Fruit fly (Drosophila melanogaster) whole organism, embryonic: ENCODE data around the gene Cog2.

Source experiments
- Antp ChIP-seq: fragments of 200-800 bp; sonication (Bioruptor generic); optimal IDR thresholded peaks from 3 replicates; lab custom pipeline; 2016; ENCODE audit warnings: missing biosample characterization, missing genetic modification characterization
- CG10543 ChIP-seq: fragments of 200-800 bp; sonication (Bioruptor generic); optimal IDR thresholded peaks from 3 replicates; lab custom pipeline; 2017; ENCODE audit warnings: missing biosample characterization, mild to moderate bottlenecking, missing genetic modification characterization, moderate library complexity
- CG10654 ChIP-seq: fragments of 200-800 bp; sonication (Bioruptor generic); optimal IDR thresholded peaks from 2 replicates; lab custom pipeline; 2016; ENCODE audit warnings: missing biosample characterization, missing genetic modification characterization
- CG10959 ChIP-seq: fragments of 200-800 bp; sonication (Bioruptor generic); IDR thresholded peaks from 2 replicates; pipeline ENCODE4 v1.3.6; 2022; ENCODE audit warnings: missing biosample characterization, missing genetic modification characterization
- CG11093 ChIP-seq: fragments of 200-800 bp; sonication (Bioruptor generic); IDR thresholded peaks from 3 replicates; pipeline ENCODE4 v1.3.6; 2022; ENCODE audit warnings: missing biosample characterization, missing genetic modification characterization
- CG14965 ChIP-seq: fragments of 200-800 bp; sonication (Bioruptor generic); optimal IDR thresholded peaks from 2 replicates; lab custom pipeline; 2016; ENCODE audit warnings: missing biosample characterization, missing genetic modification characterization, borderline replicate concordance
- CG1647 ChIP-seq: fragments of 200-800 bp; sonication (Bioruptor generic); optimal IDR thresholded peaks from 3 replicates; lab custom pipeline; 2016; ENCODE audit warnings: missing biosample characterization, missing genetic modification characterization
- CG17328 ChIP-seq: fragments of 200-800 bp; sonication (Bioruptor generic); IDR thresholded peaks from 2 replicates; pipeline ENCODE4 v1.3.6; 2022; ENCODE audit warnings: missing biosample characterization, missing genetic modification characterization
- CG17612 ChIP-seq: fragments of 200-800 bp; sonication (Bioruptor generic); IDR thresholded peaks from 2 replicates; pipeline ENCODE4 v1.3.6; 2022; ENCODE audit warnings: missing biosample characterization, missing genetic modification characterization
- CG17912 ChIP-seq: fragments of 200-800 bp; sonication (Bioruptor generic); optimal IDR thresholded peaks from 2 replicates; lab custom pipeline; 2018; ENCODE audit warnings: missing biosample characterization, mild to moderate bottlenecking, missing genetic modification characterization
- CG18619 ChIP-seq: fragments of 200-800 bp; sonication (Bioruptor generic); optimal IDR thresholded peaks from 3 replicates; lab custom pipeline; 2017; ENCODE audit warnings: missing biosample characterization, mild to moderate bottlenecking, missing genetic modification characterization
- CG2199 ChIP-seq: fragments of 200-800 bp; sonication (Bioruptor generic); IDR thresholded peaks from 3 replicates; pipeline ENCODE4 v1.3.6; 2022; ENCODE audit warnings: missing biosample characterization, missing genetic modification characterization
- CG2202 ChIP-seq: fragments of 200-800 bp; sonication (Bioruptor generic); optimal IDR thresholded peaks from 2 replicates; lab custom pipeline; 2018; ENCODE audit warnings: missing biosample characterization, mild to moderate bottlenecking, missing genetic modification characterization
- CG31441 ChIP-seq: fragments of 200-800 bp; sonication (Bioruptor generic); IDR thresholded peaks from 2 replicates; pipeline ENCODE4 v1.3.6; 2022; ENCODE audit warnings: missing biosample characterization, missing genetic modification characterization
- CG3407 ChIP-seq: fragments of 200-800 bp; sonication (Bioruptor generic); optimal IDR thresholded peaks from 2 replicates; lab custom pipeline; 2018; ENCODE audit warnings: missing biosample characterization, mild to moderate bottlenecking, missing genetic modification characterization
- CG4617 ChIP-seq: fragments of 200-800 bp; sonication (Bioruptor generic); optimal IDR thresholded peaks from 3 replicates; lab custom pipeline; 2016; ENCODE audit warnings: missing biosample characterization, missing genetic modification characterization, borderline replicate concordance
- CG8290 ChIP-seq, 3 experiments: fragments of 200-800 bp; sonication (Bioruptor generic); optimal IDR thresholded peaks; 2 replicates each; lab custom pipeline; 2016 to 2019; ENCODE audit warnings: missing biosample characterization in 3 of 3, missing genetic modification characterization in 3 of 3, mild to moderate bottlenecking in 2 of 3, moderate library complexity in 1 of 3
- CG8944 ChIP-seq: fragments of 200-800 bp; sonication (Bioruptor generic); optimal IDR thresholded peaks from 3 replicates; lab custom pipeline; 2016; ENCODE audit warnings: missing biosample characterization, missing genetic modification characterization
- D19A ChIP-seq: fragments of 200-800 bp; optimal IDR thresholded peaks from 3 replicates; lab custom pipeline; 2019; ENCODE audit warnings: missing biosample characterization, mild to moderate bottlenecking, missing genetic modification characterization, moderate library complexity
- Dp ChIP-seq: fragments of 200-800 bp; sonication (Bioruptor generic); optimal IDR thresholded peaks from 2 replicates; lab custom pipeline; 2018; ENCODE audit warnings: missing biosample characterization, mild to moderate bottlenecking, missing genetic modification characterization, moderate library complexity
- Drgx ChIP-seq: fragments of 200-800 bp; sonication (Bioruptor generic); IDR thresholded peaks from 2 replicates; pipeline ENCODE4 v1.3.6; 2022; ENCODE audit warnings: missing biosample characterization, missing genetic modification characterization
- GATAe ChIP-seq: fragments of 200-800 bp; sonication (Bioruptor generic); conservative IDR thresholded peaks from 2 replicates; pipeline ENCODE4 v1.3.6; 2022; ENCODE audit warnings: missing biosample characterization, missing genetic modification characterization
- HLH4C ChIP-seq: fragments of 200-800 bp; sonication (Bioruptor generic); IDR thresholded peaks from 3 replicates; pipeline ENCODE4 v1.3.6; 2022; ENCODE audit warnings: missing biosample characterization, missing genetic modification characterization; ENCODE audit not compliant: partially characterized antibody
- Med ChIP-seq: fragments of 200-800 bp; sonication (Bioruptor generic); peaks from one replicate; lab custom pipeline; 2016; ENCODE audit warnings: missing biosample characterization, missing genetic modification characterization, mild to moderate bottlenecking, inconsistent platforms, moderate library complexity
- Mes4 ChIP-seq: fragments of 200-800 bp; sonication (Bioruptor generic); optimal IDR thresholded peaks from 2 replicates; lab custom pipeline; 2016; ENCODE audit warnings: missing biosample characterization, missing genetic modification characterization
- NC2β ChIP-seq: fragments of 200-800 bp; sonication (Bioruptor generic); optimal IDR thresholded peaks from 2 replicates; lab custom pipeline; 2016; ENCODE audit warnings: missing biosample characterization, missing genetic modification characterization
- Oli ChIP-seq: fragments of 200-800 bp; sonication (Bioruptor generic); optimal IDR thresholded peaks from 2 replicates; lab custom pipeline; 2018; ENCODE audit warnings: missing biosample characterization, mild to moderate bottlenecking, missing genetic modification characterization, moderate library complexity
- Sry-δ ChIP-seq: fragments of 200-800 bp; sonication (Bioruptor generic); optimal IDR thresholded peaks from 2 replicates; lab custom pipeline; 2016; ENCODE audit warnings: missing biosample characterization, missing genetic modification characterization
- Xbp1 ChIP-seq: fragments of 200-800 bp; sonication (Bioruptor generic); optimal IDR thresholded peaks from 3 replicates; lab custom pipeline; 2016; ENCODE audit warnings: missing biosample characterization, mild to moderate bottlenecking, missing genetic modification characterization
- ab ChIP-seq: fragments of 200-800 bp; sonication (Bioruptor generic); optimal IDR thresholded peaks from 2 replicates; lab custom pipeline; 2016; ENCODE audit warnings: missing biosample characterization, missing genetic modification characterization
- amos ChIP-seq: fragments of 200-800 bp; sonication (Bioruptor generic); IDR thresholded peaks from 2 replicates; pipeline ENCODE4 v1.3.6; 2022; ENCODE audit warnings: missing biosample characterization, missing genetic modification characterization; ENCODE audit not compliant: partially characterized antibody
- crc ChIP-seq: fragments of 200-800 bp; sonication (Bioruptor generic); optimal IDR thresholded peaks from 2 replicates; lab custom pipeline; 2016; ENCODE audit warnings: missing biosample characterization, missing genetic modification characterization
- dan ChIP-seq: fragments of 200-800 bp; sonication (Bioruptor generic); IDR thresholded peaks from 2 replicates; pipeline ENCODE4 v1.3.6; 2022; ENCODE audit warnings: missing biosample characterization, missing genetic modification characterization
- danr ChIP-seq: fragments of 200-800 bp; sonication (Bioruptor generic); IDR thresholded peaks from 2 replicates; pipeline ENCODE4 v1.3.6; 2022; ENCODE audit warnings: missing biosample characterization, missing genetic modification characterization
- dmrt99B ChIP-seq: fragments of 200-800 bp; sonication (Bioruptor generic); optimal IDR thresholded peaks from 2 replicates; lab custom pipeline; 2018; ENCODE audit warnings: missing biosample characterization, mild to moderate bottlenecking, missing genetic modification characterization, moderate library complexity
- emc ChIP-seq: fragments of 200-800 bp; sonication (Bioruptor generic); optimal IDR thresholded peaks from 2 replicates; lab custom pipeline; 2016; ENCODE audit warnings: missing biosample characterization, missing genetic modification characterization
- esg ChIP-seq: fragments of 200-800 bp; sonication (Bioruptor generic); conservative IDR thresholded peaks from 2 replicates; pipeline ENCODE4 v1.3.6; 2022; ENCODE audit warnings: missing biosample characterization, missing genetic modification characterization
- her ChIP-seq: fragments of 200-800 bp; sonication (Bioruptor generic); optimal IDR thresholded peaks from 2 replicates; lab custom pipeline; 2016; ENCODE audit warnings: missing biosample characterization, missing genetic modification characterization
- insv ChIP-seq, 2 experiments: fragments of 200-800 bp; sonication (Bioruptor generic); optimal IDR thresholded peaks; 3 replicates each; lab custom pipeline; 2016 to 2018; ENCODE audit warnings: missing biosample characterization in 2 of 2, missing genetic modification characterization in 2 of 2
- otp ChIP-seq: fragments of 200-800 bp; sonication (Bioruptor generic); IDR thresholded peaks from 3 replicates; pipeline ENCODE4, ENCODE4 v1.3.6; 2022; ENCODE audit warnings: missing biosample characterization, missing genetic modification characterization
- pzg ChIP-seq: fragments of 200-800 bp; sonication (Bioruptor generic); optimal IDR thresholded peaks from 3 replicates; lab custom pipeline; 2018; ENCODE audit warnings: missing biosample characterization, mild to moderate bottlenecking, missing genetic modification characterization, moderate library complexity
- salm ChIP-seq: fragments of 200-800 bp; sonication (Bioruptor generic); optimal IDR thresholded peaks from 2 replicates; lab custom pipeline; 2018; ENCODE audit warnings: missing biosample characterization, mild to moderate bottlenecking, missing genetic modification characterization
- sens ChIP-seq: fragments of 200-800 bp; sonication (Bioruptor generic); peaks from one replicate; lab custom pipeline; 2016; ENCODE audit warnings: missing biosample characterization, missing genetic modification characterization
- sob ChIP-seq: fragments of 200-800 bp; sonication (Bioruptor generic); IDR thresholded peaks from 2 replicates; pipeline ENCODE4 v1.3.6; 2022; ENCODE audit warnings: missing biosample characterization, missing genetic modification characterization
- tgo ChIP-seq: fragments of 200-800 bp; sonication (Bioruptor generic); IDR thresholded peaks from 3 replicates; pipeline ENCODE4 v1.3.6; 2022; ENCODE audit warnings: missing biosample characterization, missing genetic modification characterization
- tin ChIP-seq: fragments of 200-800 bp; sonication (Bioruptor generic); optimal IDR thresholded peaks from 3 replicates; lab custom pipeline; 2016; ENCODE audit warnings: missing biosample characterization, missing genetic modification characterization
- tio ChIP-seq: fragments of 200-800 bp; sonication (Bioruptor generic); optimal IDR thresholded peaks from 2 replicates; lab custom pipeline; 2017; ENCODE audit warnings: missing biosample characterization, missing genetic modification characterization, inconsistent platforms
- zen2 ChIP-seq: fragments of 200-800 bp; sonication (Bioruptor generic); IDR thresholded peaks from 3 replicates; pipeline ENCODE4 v1.3.6; 2022; ENCODE audit warnings: missing biosample characterization, missing genetic modification characterization; ENCODE audit not compliant: partially characterized antibody
- zfh1 ChIP-seq: fragments of 200-800 bp; sonication (Bioruptor generic); IDR thresholded peaks from 3 replicates; pipeline ENCODE4 v1.3.6; 2022; ENCODE audit warnings: missing biosample characterization, missing genetic modification characterization

The Cog2 gene

dm6 chr3R:15361490-15361889, at the start of gene Cog2, which contains the start of gene Trax (continued):
- peak; percentile 36 for TF ChIP-seq pzg
- TF ChIP-seq NC2β (GFP tag; lab: Kevin White, UChicago): no peak
- TF ChIP-seq otp (GFP tag; lab: Robert Waterston, UW): no peak
- peak; percentile 86 for TF ChIP-seq HLH4C (GFP tag; lab: Robert Waterston, UW)
- no peak for TF ChIP-seq CG8944 (GFP tag; lab: Kevin White, UChicago)
- no peak for TF ChIP-seq danr
- no peak for TF ChIP-seq ab (GFP tag; lab: Kevin White, UChicago)
- TF ChIP-seq CG11093 (GFP tag; lab: Robert Waterston, UW): no peak
- no peak for TF ChIP-seq salm (tag; lab: Kevin White, UChicago)
- TF ChIP-seq insv (GFP tag; optimal IDR thresholded peaks at IDR 0.05; lab: Kevin White, UChicago): no peak
- TF ChIP-seq Mes4 (GFP tag; lab: Kevin White, UChicago): no peak
- peak; percentile 73 for TF ChIP-seq Med (GFP tag; lab: Kevin White, UChicago)
- TF ChIP-seq Drgx (GFP tag; lab: Robert Waterston, UW): no peak
- no peak for TF ChIP-seq CG10654 (GFP tag; lab: Kevin White, UChicago)
- TF ChIP-seq CG10543: no peak
- no peak for TF ChIP-seq her (GFP tag; lab: Kevin White, UChicago)
- no peak for TF ChIP-seq esg (GFP tag; lab: Robert Waterston, UW)
- TF ChIP-seq CG4617 (GFP tag; lab: Kevin White, UChicago): peak; percentile 49
- peak; percentile 82 for TF ChIP-seq amos (GFP tag; lab: Robert Waterston, UW)
- TF ChIP-seq tgo (GFP tag; lab: Robert Waterston, UW): no peak

DNA sequence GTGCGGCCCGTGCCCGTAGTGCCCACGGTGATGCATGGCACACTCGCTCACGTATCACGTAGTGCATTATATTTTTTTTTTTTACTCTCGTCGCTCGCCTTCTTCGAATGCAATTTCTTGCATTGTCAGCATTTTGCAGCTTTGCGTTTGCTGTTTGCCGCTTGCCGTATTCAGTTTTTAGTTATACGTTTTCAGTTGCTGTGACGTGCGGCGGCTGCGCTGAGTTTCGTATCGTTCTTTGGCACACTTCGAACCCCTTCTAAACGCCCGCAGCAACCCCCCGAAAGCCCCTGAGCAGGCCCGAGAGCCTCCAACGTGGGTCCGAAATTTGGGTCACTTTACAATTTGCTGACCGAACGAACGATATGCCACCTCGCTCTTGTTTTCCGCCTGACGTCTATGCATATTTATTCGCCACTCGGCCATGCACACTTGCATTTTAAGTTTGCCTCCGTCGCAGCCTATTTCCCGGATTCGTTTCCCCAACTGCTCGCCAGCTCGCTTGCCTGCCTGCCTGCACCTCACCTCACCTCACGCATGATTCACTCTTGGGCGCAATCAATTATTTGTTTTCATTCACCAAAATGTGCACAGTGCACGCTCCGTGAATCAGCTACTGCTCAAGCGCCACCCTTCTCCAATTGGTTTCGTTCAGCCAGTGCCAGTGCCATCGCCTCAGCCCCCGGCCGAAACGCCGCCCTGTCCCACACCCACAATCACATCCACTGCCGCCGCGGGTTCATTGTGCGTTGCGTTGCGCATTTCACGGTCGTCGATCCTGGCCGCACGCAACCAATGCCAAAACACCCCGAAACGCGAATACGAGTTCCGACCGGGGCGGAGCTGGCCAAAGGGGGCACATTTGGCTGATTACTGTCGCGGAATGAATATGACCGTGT, 49.5 kb upstream of the Cog2 start:
- no peak for TF ChIP-seq CG31441
- no peak for TF ChIP-seq CG17328 (GFP tag; lab: Robert Waterston, UW)
- no peak for TF ChIP-seq Antp (GFP tag; lab: Kevin White, UChicago)
- TF ChIP-seq CG17912 (GFP tag; lab: Kevin White, UChicago): no peak
- TF ChIP-seq Xbp1: no peak
- TF ChIP-seq CG3407 (GFP tag; lab: Kevin White, UChicago): no peak
- no peak for TF ChIP-seq CG8290 (GFP tag; optimal IDR thresholded peaks at IDR 0.05; lab: Kevin White, UChicago)
- no peak for TF ChIP-seq CG8290 (tag; optimal IDR thresholded peaks at IDR 0.05; lab: Kevin White, UChicago)
- TF ChIP-seq Dp: no peak
- TF ChIP-seq dmrt99B (tag; lab: Kevin White, UChicago): no peak
- TF ChIP-seq CG17612 (GFP tag; lab: Robert Waterston, UW): no peak
- TF ChIP-seq zfh1 (GFP tag; lab: Robert Waterston, UW): 0 out of 3 replicates have a peak, but pooled peaks have one; percentile 4
- no peak for TF ChIP-seq GATAe (GFP tag; lab: Robert Waterston, UW)
- TF ChIP-seq crc (GFP tag; lab: Kevin White, UChicago): no peak
- TF ChIP-seq tio (GFP tag; lab: Kevin White, UChicago): no peak
- TF ChIP-seq CG18619 (GFP tag; lab: Kevin White, UChicago): no peak
- no peak; the same call in 1 of the 2 replicates for TF ChIP-seq sob (GFP tag; lab: Robert Waterston, UW)
- TF ChIP-seq Sry-δ (GFP tag; lab: Kevin White, UChicago): no peak
- no peak for TF ChIP-seq tin (GFP tag; lab: Kevin White, UChicago)
- TF ChIP-seq CG14965 (GFP tag; lab: Kevin White, UChicago): no peak
- no peak for TF ChIP-seq CG1647 (GFP tag; lab: Kevin White, UChicago)
- no peak for TF ChIP-seq emc (GFP tag; lab: Kevin White, UChicago)
- TF ChIP-seq otp (GFP tag; lab: Robert Waterston, UW): no peak
- peak; percentile 10 for TF ChIP-seq sens (GFP tag; lab: Kevin White, UChicago)
- TF ChIP-seq D19A: no peak
- no peak for TF ChIP-seq dan (GFP tag; lab: Robert Waterston, UW)
- TF ChIP-seq CG2199 (GFP tag; lab: Robert Waterston, UW): no peak
- no peak for TF ChIP-seq zen2 (GFP tag; lab: Robert Waterston, UW)
- TF ChIP-seq CG2202 (tag; lab: Kevin White, UChicago): no peak
- TF ChIP-seq CG10959 (GFP tag; lab: Robert Waterston, UW): no peak
- no peak for TF ChIP-seq Oli (tag; lab: Kevin White, UChicago)
